Worm (Caenorhabditis elegans): ENCODE measurements around the gene F49H12.2.

- TF ChIP-seq unc-39 (tag; optimal IDR thresholded peaks at IDR 0.05), result no peak
- no peak for TF ChIP-seq blmp-1 (tag; optimal IDR thresholded peaks at IDR 0.05)
- no peak for TF ChIP-seq sem-2 (GFP tag; optimal IDR thresholded peaks at IDR 0.05)
- no peak for TF ChIP-seq elt-1 (tag; optimal IDR thresholded peaks at IDR 0.05; ENCODE audit: borderline replicate concordance, insufficient read depth)
- TF ChIP-seq mls-2 (tag; optimal IDR thresholded peaks at IDR 0.05), result no peak
- TF ChIP-seq ceh-39 (tag; optimal IDR thresholded peaks at IDR 0.05), result no peak
- TF ChIP-seq mep-1 (tag; optimal IDR thresholded peaks at IDR 0.05), result no peak
- no peak for TF ChIP-seq nhr-237 (tag; optimal IDR thresholded peaks at IDR 0.05)
- TF ChIP-seq lin-32 (GFP tag; optimal IDR thresholded peaks at IDR 0.05), result no peak
- no peak for TF ChIP-seq cnd-1 (tag; optimal IDR thresholded peaks at IDR 0.05)
These were observed 11.0 kb upstream of the F49H12.2 start, which contains the start of gene txdc-12.2 for ce11 chrX:2074055-2074454.

Data from whole organism, mixed stage, embryonic.